Fruit fly (Drosophila melanogaster) whole organism, embryonic: ENCODE measurements around the gene CG2931.

Experiments used
- Ada2b ChIP-seq: fragments of 200-800 bp; sonication (Bioruptor generic); IDR thresholded peaks from 2 replicates; pipeline ENCODE4 v1.3.6; 2022; ENCODE audit warnings: missing biosample characterization, missing genetic modification characterization
- Antp ChIP-seq: fragments of 200-800 bp; sonication (Bioruptor generic); optimal IDR thresholded peaks from 3 replicates; lab custom pipeline; 2016; ENCODE audit warnings: missing biosample characterization, missing genetic modification characterization
- CG10209 ChIP-seq: fragments of 200-800 bp; sonication (Bioruptor generic); optimal IDR thresholded peaks from 3 replicates; lab custom pipeline; 2017; ENCODE audit warnings: missing biosample characterization, mild to moderate bottlenecking, missing genetic modification characterization, missing genetic modification reagents
- CG10267 ChIP-seq: fragments of 200-800 bp; sonication (Bioruptor generic); optimal IDR thresholded peaks from 2 replicates; lab custom pipeline; 2018; ENCODE audit warnings: missing biosample characterization, mild to moderate bottlenecking, missing genetic modification characterization, moderate library complexity
- CG10274 ChIP-seq: fragments of 200-800 bp; sonication (Bioruptor generic); optimal IDR thresholded peaks from 3 replicates; lab custom pipeline; 2017; ENCODE audit warnings: missing biosample characterization, mild to moderate bottlenecking, missing genetic modification characterization
- CG10462 ChIP-seq: fragments of 200-800 bp; sonication (Bioruptor generic); optimal IDR thresholded peaks from 2 replicates; lab custom pipeline; 2016; ENCODE audit warnings: missing biosample characterization, missing genetic modification characterization
- CG11723 ChIP-seq: fragments of 200-800 bp; sonication (Bioruptor generic); optimal IDR thresholded peaks from 2 replicates; lab custom pipeline; 2017; ENCODE audit warnings: missing biosample characterization, mild to moderate bottlenecking, missing genetic modification characterization
- CG13296 ChIP-seq: fragments of 200-800 bp; sonication (Bioruptor generic); optimal IDR thresholded peaks from 3 replicates; lab custom pipeline; 2018; ENCODE audit warnings: missing biosample characterization, mild to moderate bottlenecking, missing genetic modification characterization
- CG1529 ChIP-seq: fragments of 200-800 bp; sonication (Bioruptor generic); optimal IDR thresholded peaks from 3 replicates; lab custom pipeline; 2018; ENCODE audit warnings: missing biosample characterization, missing genetic modification characterization
- CG16815 ChIP-seq: fragments of 200-800 bp; sonication (Bioruptor generic); optimal IDR thresholded peaks from 3 replicates; lab custom pipeline; 2017; ENCODE audit warnings: missing biosample characterization, mild to moderate bottlenecking, missing genetic modification characterization
- CG17912 ChIP-seq: fragments of 200-800 bp; sonication (Bioruptor generic); optimal IDR thresholded peaks from 2 replicates; lab custom pipeline; 2018; ENCODE audit warnings: missing biosample characterization, mild to moderate bottlenecking, missing genetic modification characterization
- CG18262 ChIP-seq: fragments of 200-800 bp; optimal IDR thresholded peaks from 3 replicates; lab custom pipeline; 2019; ENCODE audit warnings: missing biosample characterization, mild to moderate bottlenecking, missing genetic modification characterization, moderate library complexity
- CG18619 ChIP-seq: fragments of 200-800 bp; sonication (Bioruptor generic); optimal IDR thresholded peaks from 3 replicates; lab custom pipeline; 2017; ENCODE audit warnings: missing biosample characterization, mild to moderate bottlenecking, missing genetic modification characterization
- CG18764 ChIP-seq: fragments of 200-800 bp; sonication (Bioruptor generic); optimal IDR thresholded peaks from 3 replicates; lab custom pipeline; 2016; ENCODE audit warnings: missing biosample characterization, missing genetic modification characterization
- CG31224 ChIP-seq: fragments of 200-800 bp; sonication (Bioruptor generic); IDR thresholded peaks from 2 replicates; pipeline ENCODE4 v1.3.6; 2022; ENCODE audit warnings: missing biosample characterization, missing genetic modification characterization
- CG34224 ChIP-seq: fragments of 200-800 bp; sonication (Bioruptor generic); IDR thresholded peaks from 3 replicates; pipeline ENCODE4 v1.3.6; 2022; ENCODE audit warnings: missing biosample characterization, missing genetic modification characterization; ENCODE audit not compliant: partially characterized antibody
- CG34422 ChIP-seq: fragments of 200-800 bp; sonication (Bioruptor generic); IDR thresholded peaks from 3 replicates; pipeline ENCODE4 v1.3.6; 2022; ENCODE audit warnings: missing biosample characterization, missing genetic modification characterization
- CG5245 ChIP-seq: fragments of 200-800 bp; sonication (Bioruptor generic); optimal IDR thresholded peaks from 3 replicates; lab custom pipeline; 2016; ENCODE audit warnings: missing biosample characterization, missing genetic modification characterization
- CG6689 ChIP-seq: fragments of 200-800 bp; sonication (Bioruptor generic); IDR thresholded peaks from 2 replicates; pipeline ENCODE4 v1.3.6; 2022; ENCODE audit warnings: missing biosample characterization, missing genetic modification characterization
- CG6765 ChIP-seq: fragments of 200-800 bp; sonication (Bioruptor generic); optimal IDR thresholded peaks from 3 replicates; lab custom pipeline; 2017; ENCODE audit warnings: missing biosample characterization, mild to moderate bottlenecking, missing genetic modification characterization
- CG8388 ChIP-seq: fragments of 200-800 bp; sonication (Bioruptor generic); optimal IDR thresholded peaks from 2 replicates; lab custom pipeline; 2019; ENCODE audit warnings: missing biosample characterization, mild to moderate bottlenecking, missing genetic modification characterization, moderate library complexity
- CG8924 ChIP-seq: fragments of 200-800 bp; optimal IDR thresholded peaks from 3 replicates; lab custom pipeline; 2019; ENCODE audit warnings: missing biosample characterization, mild to moderate bottlenecking, missing genetic modification characterization, moderate library complexity
- CG8944 ChIP-seq: fragments of 200-800 bp; sonication (Bioruptor generic); optimal IDR thresholded peaks from 3 replicates; lab custom pipeline; 2016; ENCODE audit warnings: missing biosample characterization, missing genetic modification characterization
- CG9876 ChIP-seq: fragments of 200-800 bp; sonication (Bioruptor generic); optimal IDR thresholded peaks from 2 replicates; lab custom pipeline; 2016; ENCODE audit warnings: missing biosample characterization, missing genetic modification characterization
- Camta ChIP-seq: fragments of 200-800 bp; sonication (Bioruptor generic); optimal IDR thresholded peaks from 2 replicates; lab custom pipeline; 2016; ENCODE audit warnings: missing biosample characterization, missing genetic modification characterization
- Dad ChIP-seq: fragments of 200-800 bp; sonication (Bioruptor generic); optimal IDR thresholded peaks from 3 replicates; lab custom pipeline; 2016; ENCODE audit warnings: missing biosample characterization, missing genetic modification characterization
- Eip74EF ChIP-seq, 2 experiments: fragments of 200-800 bp in 1 of 2; fragments of >200 bp in 1 of 2; sonication (Bioruptor generic) in 1 of 2; optimal IDR thresholded peaks; 2 replicates each; lab custom pipeline; 2017 to 2019; ENCODE audit warnings: missing biosample characterization in 2 of 2, missing genetic modification characterization in 2 of 2, mild to moderate bottlenecking in 1 of 2, moderate library complexity in 1 of 2
- Fer2 ChIP-seq: fragments of 200-800 bp; sonication (Bioruptor generic); optimal IDR thresholded peaks from 2 replicates; lab custom pipeline; 2018; ENCODE audit warnings: missing biosample characterization, mild to moderate bottlenecking, missing genetic modification characterization, moderate library complexity
- Gug ChIP-seq: fragments of 200-800 bp; sonication (Bioruptor generic); IDR thresholded peaks from 4 replicates; pipeline ENCODE4 v1.3.6; 2022; ENCODE audit warnings: missing biosample characterization, missing genetic modification characterization
- Kr ChIP-seq: fragments of 200-800 bp; sonication (Bioruptor generic); optimal IDR thresholded peaks from 2 replicates; lab custom pipeline; 2017; ENCODE audit warnings: missing biosample characterization, mild to moderate bottlenecking, missing genetic modification characterization
- Lhr ChIP-seq: fragments of 200-800 bp; sonication (Bioruptor generic); optimal IDR thresholded peaks from 3 replicates; lab custom pipeline; 2017; ENCODE audit warnings: mild to moderate bottlenecking, missing biosample characterization, missing genetic modification reagents, missing genetic modification characterization
- Mad ChIP-seq: fragments of 200-800 bp; sonication (Bioruptor generic); optimal IDR thresholded peaks from 2 replicates; lab custom pipeline; 2016; ENCODE audit warnings: missing biosample characterization, missing genetic modification characterization
- Mrtf ChIP-seq: fragments of 200-800 bp; sonication (Bioruptor generic); IDR thresholded peaks from 3 replicates; pipeline ENCODE4 v1.3.6; 2022; ENCODE audit warnings: missing biosample characterization, missing genetic modification characterization
- Myb ChIP-seq: fragments of 200-800 bp; sonication (Bioruptor generic); optimal IDR thresholded peaks from 2 replicates; lab custom pipeline; 2016; ENCODE audit warnings: missing biosample characterization, missing genetic modification characterization
- NfI ChIP-seq: fragments of 200-800 bp; sonication (Bioruptor generic); optimal IDR thresholded peaks from 3 replicates; lab custom pipeline; 2018; ENCODE audit warnings: missing biosample characterization, mild to moderate bottlenecking, missing genetic modification characterization, moderate library complexity
- Pdp1 ChIP-seq, 2 experiments: fragments of 200-800 bp; sonication (Bioruptor generic); optimal IDR thresholded peaks; 3 replicates each; lab custom pipeline; 2016; ENCODE audit warnings: missing biosample characterization in 2 of 2, missing genetic modification characterization in 2 of 2, mild to moderate bottlenecking in 1 of 2, moderate library complexity in 1 of 2
- Ptx1 ChIP-seq: fragments of 200-800 bp; sonication (Bioruptor generic); IDR thresholded peaks from 2 replicates; pipeline ENCODE4 v1.3.6; 2022; ENCODE audit warnings: missing biosample characterization, missing genetic modification characterization
- Sin3A ChIP-seq: fragments of >200 bp; optimal IDR thresholded peaks from 2 replicates; lab custom pipeline; 2018
- bigmax ChIP-seq: fragments of 200-800 bp; sonication (Bioruptor generic); optimal IDR thresholded peaks from 2 replicates; lab custom pipeline; 2018; ENCODE audit warnings: missing biosample characterization, mild to moderate bottlenecking, missing genetic modification characterization
- bsh ChIP-seq, 2 experiments: fragments of 200-800 bp; sonication (Bioruptor generic); optimal IDR thresholded peaks; 2 replicates each; lab custom pipeline; 2017 to 2018; ENCODE audit warnings: mild to moderate bottlenecking in 2 of 2, missing biosample characterization in 2 of 2, missing genetic modification characterization in 2 of 2, moderate library complexity in 1 of 2
- fd102C ChIP-seq: fragments of 200-800 bp; sonication (Bioruptor generic); optimal IDR thresholded peaks from 2 replicates; lab custom pipeline; 2018; ENCODE audit warnings: missing biosample characterization, mild to moderate bottlenecking, missing genetic modification characterization, moderate library complexity
- fd96Cb ChIP-seq: fragments of 200-800 bp; sonication (Bioruptor generic); optimal IDR thresholded peaks from 2 replicates; lab custom pipeline; 2018; ENCODE audit warnings: missing biosample characterization, mild to moderate bottlenecking, missing genetic modification characterization, moderate library complexity
- gem ChIP-seq: fragments of 200-800 bp; sonication (Bioruptor generic); optimal IDR thresholded peaks from 2 replicates; lab custom pipeline; 2019; ENCODE audit warnings: missing biosample characterization, mild to moderate bottlenecking, missing genetic modification characterization, moderate library complexity
- grau ChIP-seq: fragments of 200-800 bp; optimal IDR thresholded peaks from 3 replicates; lab custom pipeline; 2019; ENCODE audit warnings: missing biosample characterization, mild to moderate bottlenecking, missing genetic modification characterization, moderate library complexity
- gt ChIP-seq: fragments of 200-800 bp; sonication (Bioruptor generic); IDR thresholded peaks from 2 replicates; pipeline ENCODE4 v1.3.6; 2022; ENCODE audit warnings: missing biosample characterization, missing genetic modification characterization
- nmo ChIP-seq: fragments of 200-800 bp; sonication (Bioruptor generic); optimal IDR thresholded peaks from 2 replicates; lab custom pipeline; 2018; ENCODE audit warnings: missing biosample characterization, mild to moderate bottlenecking, missing genetic modification characterization, moderate library complexity
- ranshi ChIP-seq: fragments of 200-800 bp; sonication (Bioruptor generic); IDR thresholded peaks from 2 replicates; pipeline ENCODE4 v1.3.6; 2022; ENCODE audit warnings: missing biosample characterization, missing genetic modification characterization
- shn ChIP-seq: fragments of 200-800 bp; sonication (Bioruptor generic); optimal IDR thresholded peaks from 3 replicates; lab custom pipeline; 2016; ENCODE audit warnings: missing biosample characterization, missing genetic modification characterization
- stwl ChIP-seq: fragments of 200-800 bp; sonication (Bioruptor generic); optimal IDR thresholded peaks from 3 replicates; lab custom pipeline; 2018; ENCODE audit warnings: missing biosample characterization, mild to moderate bottlenecking, missing genetic modification characterization, moderate library complexity
- tna ChIP-seq: fragments of 200-800 bp; sonication (Bioruptor generic); IDR thresholded peaks from 2 replicates; pipeline ENCODE4 v1.3.6; 2022; ENCODE audit warnings: missing biosample characterization, missing genetic modification characterization; ENCODE audit not compliant: partially characterized antibody

CG2931 gene

dm6 chr3R:5601044-5601523 is 32.7 kb upstream of the CG2931 start, which contains the start of the genes kra and SecS (continued):
- peak; percentile 54 for TF ChIP-seq CG10209 (GFP tag; lab: Kevin White, UChicago)
- TF ChIP-seq fd96Cb (tag; lab: Kevin White, UChicago): peak; percentile 29
- peak in 1 of 2 experiments; percentile 53 for TF ChIP-seq bsh (GFP tag; optimal IDR thresholded peaks at IDR 0.05; lab: Kevin White, UChicago)
- peak; percentile 85 for TF ChIP-seq Lhr (GFP tag; lab: Kevin White, UChicago)
- peak; percentile 21 for TF ChIP-seq CG8388 (GFP tag; lab: Kevin White, UChicago)
- TF ChIP-seq CG8924 (tag; lab: Kevin White, UChicago): peak; percentile 48
- peak; percentile 60 for TF ChIP-seq Fer2 (tag; lab: Kevin White, UChicago)
- no peak for TF ChIP-seq CG10274
- peak; percentile 31 for TF ChIP-seq CG1529
- peak; percentile 5 for TF ChIP-seq Camta
- peak; percentile 32 for TF ChIP-seq CG8944 (GFP tag; lab: Kevin White, UChicago)
- TF ChIP-seq gt (GFP tag; lab: Robert Waterston, UW): no peak
- peak; percentile 51 for TF ChIP-seq CG18619 (GFP tag; lab: Kevin White, UChicago)
- no peak for TF ChIP-seq Ada2b
- TF ChIP-seq tna (GFP tag; lab: Robert Waterston, UW): no peak
- TF ChIP-seq CG16815 (GFP tag; lab: Kevin White, UChicago): peak; percentile 23
- TF ChIP-seq CG31224: no peak
- TF ChIP-seq CG13296 (GFP tag; lab: Kevin White, UChicago): peak; percentile 50
- peak; percentile 53 for TF ChIP-seq bigmax (GFP tag; lab: Kevin White, UChicago)
- no peak for TF ChIP-seq Mrtf
- peak; percentile 86 for TF ChIP-seq stwl (tag; lab: Kevin White, UChicago)
- no peak for TF ChIP-seq Ptx1 (GFP tag; lab: Robert Waterston, UW)
- TF ChIP-seq grau (tag; lab: Kevin White, UChicago): peak; percentile 54
- peak; percentile 71 for TF ChIP-seq Mad (GFP tag; lab: Kevin White, UChicago)
- TF ChIP-seq CG10462 (GFP tag; lab: Kevin White, UChicago): peak; percentile 26
- TF ChIP-seq CG18262 (tag; lab: Kevin White, UChicago): peak; percentile 27
- peak; percentile 44 for TF ChIP-seq CG9876
- TF ChIP-seq Pdp1 (GFP tag; optimal IDR thresholded peaks at IDR 0.05; lab: Kevin White, UChicago): peak; percentile 13 to 51
- peak; percentile 55 for TF ChIP-seq NfI (GFP tag; lab: Kevin White, UChicago)
- no peak for TF ChIP-seq CG34422 (GFP tag; lab: Robert Waterston, UW)
- no peak for TF ChIP-seq CG17912 (GFP tag; lab: Kevin White, UChicago)
- TF ChIP-seq CG11723 (GFP tag; lab: Kevin White, UChicago): peak; percentile 57
- TF ChIP-seq shn (GFP tag; lab: Kevin White, UChicago): peak; percentile 49
- peak; percentile 84 for TF ChIP-seq Sin3A (lab: Kevin White, UChicago)
- peak; percentile 75 for TF ChIP-seq nmo (GFP tag; lab: Kevin White, UChicago)
- peak; percentile 53 for TF ChIP-seq Dad (GFP tag; lab: Kevin White, UChicago)
- no peak for TF ChIP-seq ranshi (GFP tag; lab: Robert Waterston, UW)
- TF ChIP-seq CG6765 (GFP tag; lab: Kevin White, UChicago): peak; percentile 41
- peak; percentile 35 for TF ChIP-seq Antp
- no peak for TF ChIP-seq CG6689 (GFP tag; lab: Robert Waterston, UW)
- peak; percentile 75 for TF ChIP-seq gem (tag; lab: Kevin White, UChicago)
- peak; percentile 25; the same call in 1 of the 4 replicates for TF ChIP-seq Gug
- no peak for TF ChIP-seq Eip74EF (GFP tag; optimal IDR thresholded peaks at IDR 0.05; lab: Kevin White, UChicago)
- TF ChIP-seq CG34224 (GFP tag; lab: Robert Waterston, UW): no peak
- peak; percentile 27 for TF ChIP-seq CG18764 (GFP tag; lab: Kevin White, UChicago)
- no peak for TF ChIP-seq fd102C (GFP tag; lab: Kevin White, UChicago)
- peak; percentile 49 for TF ChIP-seq CG5245 (GFP tag; lab: Kevin White, UChicago)
- TF ChIP-seq Kr (GFP tag; lab: Kevin White, UChicago): no peak
- TF ChIP-seq Myb (GFP tag; lab: Kevin White, UChicago): peak; percentile 80
- peak; percentile 66 for TF ChIP-seq CG10267 (tag; lab: Kevin White, UChicago)
